Fruit fly (Drosophila melanogaster): ENCODE data around the gene PolA1.

Gene PolA1

DNA sequence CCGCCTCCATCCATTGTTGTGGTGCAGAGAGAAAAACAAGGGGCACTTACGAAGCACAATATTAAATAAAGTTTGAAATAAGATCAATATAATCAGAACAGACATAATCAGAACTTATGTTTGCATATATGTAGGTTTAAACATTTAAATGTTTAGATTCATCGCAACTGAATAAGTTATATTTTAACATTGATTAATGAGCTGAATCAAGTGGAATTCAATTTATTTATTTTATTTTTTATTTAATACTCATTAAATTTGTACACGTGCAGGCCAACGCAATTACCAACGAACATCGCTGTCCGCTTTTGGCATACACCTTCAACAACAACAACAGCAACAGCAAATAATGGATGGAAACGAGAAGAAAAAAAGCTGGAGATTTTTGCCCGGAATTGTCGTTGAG is 27.3 kb upstream of the PolA1 start (continued):
- TF ChIP-seq Hr38 (GFP tag; optimal IDR thresholded peaks at IDR 0.05): no peak
- peak; percentile 79 for TF ChIP-seq Lpt (GFP tag; optimal IDR thresholded peaks at IDR 0.05)
- TF ChIP-seq CG6792 (GFP tag; optimal IDR thresholded peaks at IDR 0.05): peak; percentile 81
- TF ChIP-seq Eip75B (GFP tag; optimal IDR thresholded peaks at IDR 0.05): peak; percentile 79
- no peak for TF ChIP-seq fkh (GFP tag; optimal IDR thresholded peaks at IDR 0.05)
- peak; percentile 80 for TF ChIP-seq CG6163 (GFP tag; IDR thresholded peaks at IDR 0.05)
- peak; percentile 85 for TF ChIP-seq acj6 (GFP tag; optimal IDR thresholded peaks at IDR 0.05)
- TF ChIP-seq eg (GFP tag; IDR thresholded peaks at IDR 0.05): peak; percentile 65; the same call in 1 of the 3 replicates
- peak; percentile 55 for TF ChIP-seq lz (GFP tag; optimal IDR thresholded peaks at IDR 0.05)
- peak; percentile 93 for TF ChIP-seq CG3032 (tag; optimal IDR thresholded peaks at IDR 0.05)
- TF ChIP-seq cyc (GFP tag; optimal IDR thresholded peaks at IDR 0.05): peak; percentile 47
- TF ChIP-seq CG3919 (GFP tag; optimal IDR thresholded peaks at IDR 0.05): peak; percentile 86
- peak; percentile 65 for TF ChIP-seq Met (GFP tag; optimal IDR thresholded peaks at IDR 0.05)
- TF ChIP-seq net (GFP tag; optimal IDR thresholded peaks at IDR 0.05): peak; percentile 83
- TF ChIP-seq achi (GFP tag; optimal IDR thresholded peaks at IDR 0.05): peak; percentile 84
- TF ChIP-seq Eip78C (GFP tag): peak; percentile 96
- TF ChIP-seq CG1621 (tag; optimal IDR thresholded peaks at IDR 0.05): peak; percentile 80
- TF ChIP-seq ss (GFP tag; optimal IDR thresholded peaks at IDR 0.05): peak; percentile 88 to 91
- peak; percentile 65 for TF ChIP-seq CG11902 (GFP tag; optimal IDR thresholded peaks at IDR 0.05)
- peak; percentile 63 to 78 for TF ChIP-seq salr (GFP tag; optimal IDR thresholded peaks at IDR 0.05)
- TF ChIP-seq spab (GFP tag; optimal IDR thresholded peaks at IDR 0.05): peak; percentile 88
- TF ChIP-seq dac (GFP tag; optimal IDR thresholded peaks at IDR 0.05): peak; percentile 61
- TF ChIP-seq CG34406 (GFP tag; optimal IDR thresholded peaks at IDR 0.05): peak; percentile 81
- peak; percentile 70 for TF ChIP-seq Sox102F (GFP tag; optimal IDR thresholded peaks at IDR 0.05)
- TF ChIP-seq Ets96B (tag; optimal IDR thresholded peaks at IDR 0.05): peak; percentile 93
- TF ChIP-seq CG11762 (GFP tag; optimal IDR thresholded peaks at IDR 0.05; ENCODE audit: insufficient read depth): peak; percentile 75
- TF ChIP-seq Eip93F (GFP tag; optimal IDR thresholded peaks at IDR 0.05): peak; percentile 8

DNA sequence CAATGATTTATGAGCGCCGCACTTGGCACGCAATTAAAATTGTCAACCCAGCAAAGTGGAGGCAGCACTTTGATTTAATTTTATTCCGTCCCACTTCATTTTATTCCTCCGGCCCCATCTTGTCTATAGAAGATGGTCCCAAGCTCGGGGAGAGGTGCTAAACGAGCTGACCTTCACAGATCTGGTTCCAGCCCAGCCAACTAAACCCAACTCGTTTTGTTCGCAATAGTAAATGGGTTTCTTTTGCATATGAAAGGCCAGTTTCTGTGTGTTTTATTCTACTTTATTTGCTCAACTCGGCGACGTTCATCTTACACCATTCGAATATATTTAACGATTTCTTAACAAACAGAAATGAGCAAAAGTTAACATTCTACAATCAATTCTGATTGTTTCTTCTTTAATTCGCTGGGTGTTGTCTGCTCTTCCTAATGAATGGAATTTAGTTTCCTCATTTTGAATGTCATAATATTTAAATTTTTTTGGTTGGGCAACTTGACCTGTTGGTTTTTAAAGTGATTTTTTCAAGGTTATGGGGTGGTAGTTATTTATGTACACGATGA is 21.6 kb upstream of the PolA1 start:
- TF ChIP-seq CG32006 (GFP tag; optimal IDR thresholded peaks at IDR 0.05) (no peak), Eip75B (GFP tag; optimal IDR thresholded peaks at IDR 0.05) (no peak), Hr38 (GFP tag; optimal IDR thresholded peaks at IDR 0.05) (no peak), ss (GFP tag; optimal IDR thresholded peaks at IDR 0.05) (peak in 1 of 2 experiments; percentile 15)

DNA sequence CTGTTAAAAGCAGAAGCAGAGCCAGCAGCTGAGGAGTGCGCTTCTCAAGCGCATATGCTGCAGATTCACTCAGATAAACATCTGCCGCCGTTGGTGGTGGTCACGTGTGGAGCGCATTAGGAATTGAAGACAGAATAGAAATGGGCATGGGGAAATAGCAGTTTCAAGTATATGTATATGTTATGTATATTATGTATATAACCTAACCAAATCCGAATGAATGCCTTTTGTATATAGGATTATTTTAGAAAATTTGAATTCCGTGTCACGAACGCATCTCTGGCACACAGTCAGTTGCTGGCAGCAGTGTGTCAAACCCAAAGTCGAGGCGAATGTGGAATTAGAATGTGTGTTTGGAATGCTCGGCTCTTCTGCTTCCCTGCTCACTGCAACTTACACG is 19.6 kb upstream of the PolA1 start:
- TF ChIP-seq CG10631 (GFP tag; optimal IDR thresholded peaks at IDR 0.05): no peak
- TF ChIP-seq salr (GFP tag; optimal IDR thresholded peaks at IDR 0.05): no peak
- TF ChIP-seq Ets96B (tag; optimal IDR thresholded peaks at IDR 0.05): no peak
- no peak for TF ChIP-seq CG1621 (tag; optimal IDR thresholded peaks at IDR 0.05)
- TF ChIP-seq vri (GFP tag; optimal IDR thresholded peaks at IDR 0.05): no peak
- TF ChIP-seq ss (GFP tag; optimal IDR thresholded peaks at IDR 0.05): no peak
- peak; percentile 24 for TF ChIP-seq Eip78C (GFP tag)
- TF ChIP-seq CG15336 (GFP tag; IDR thresholded peaks at IDR 0.05): peak; percentile 53; the same call in 1 of the 2 replicates
- TF ChIP-seq dac (GFP tag; optimal IDR thresholded peaks at IDR 0.05): no peak
- no peak for TF ChIP-seq Ets21C (GFP tag; optimal IDR thresholded peaks at IDR 0.05)
- TF ChIP-seq Hr4 (GFP tag; optimal IDR thresholded peaks at IDR 0.05): no peak
- TF ChIP-seq CG6163 (GFP tag; IDR thresholded peaks at IDR 0.05): no peak
- no peak for TF ChIP-seq pdm3 (GFP tag; optimal IDR thresholded peaks at IDR 0.05)
- TF ChIP-seq CG6276 (GFP tag; optimal IDR thresholded peaks at IDR 0.05): peak; percentile 2
- TF ChIP-seq CG32006 (GFP tag; optimal IDR thresholded peaks at IDR 0.05): peak; percentile 5
- no peak for TF ChIP-seq Eip93F (GFP tag; optimal IDR thresholded peaks at IDR 0.05)
- TF ChIP-seq Smox (GFP tag; optimal IDR thresholded peaks at IDR 0.05): no peak

DNA sequence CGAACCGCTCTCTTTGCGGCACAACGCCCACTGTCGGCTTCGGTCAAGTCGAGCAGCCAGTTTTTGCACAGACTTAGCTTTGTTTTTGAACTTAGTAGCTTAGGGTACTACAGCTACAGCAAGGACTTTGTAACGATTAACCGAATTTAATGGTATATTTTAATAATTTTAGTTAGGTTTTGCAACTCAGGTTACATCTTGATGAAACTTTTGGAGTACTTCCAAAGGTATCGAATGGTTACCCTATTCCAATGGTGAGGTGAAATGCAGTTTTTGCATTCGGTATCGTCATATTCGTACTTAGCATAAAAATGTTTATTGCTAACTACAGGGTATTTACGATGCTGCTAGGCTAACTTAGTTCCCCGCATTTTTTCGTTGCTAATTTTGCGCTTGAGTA is 17.0 kb upstream of the PolA1 start:
- TF ChIP-seq CG3919 (GFP tag; optimal IDR thresholded peaks at IDR 0.05): no peak
- peak; percentile 61 for TF ChIP-seq CG15336 (GFP tag; IDR thresholded peaks at IDR 0.05)
- no peak for TF ChIP-seq CG11762 (GFP tag; optimal IDR thresholded peaks at IDR 0.05; ENCODE audit: insufficient read depth)
- peak; percentile 61; the same call in 1 of the 3 replicates for TF ChIP-seq CG8119 (GFP tag; IDR thresholded peaks at IDR 0.05)
- TF ChIP-seq achi (GFP tag; optimal IDR thresholded peaks at IDR 0.05): peak; percentile 2
- TF ChIP-seq CG6276 (GFP tag; optimal IDR thresholded peaks at IDR 0.05): peak; percentile 22
- TF ChIP-seq CG8319 (GFP tag; optimal IDR thresholded peaks at IDR 0.05): no peak
- no peak for TF ChIP-seq spab (GFP tag; optimal IDR thresholded peaks at IDR 0.05)
- peak; percentile 41 for TF ChIP-seq Hr4 (GFP tag; optimal IDR thresholded peaks at IDR 0.05)
- no peak for TF ChIP-seq CG8632 (GFP tag; optimal IDR thresholded peaks at IDR 0.05)
- TF ChIP-seq eg (GFP tag; IDR thresholded peaks at IDR 0.05): 0 out of 3 replicates have a peak, but pooled peaks have one; percentile 34
- TF ChIP-seq topi (GFP tag; optimal IDR thresholded peaks at IDR 0.05): no peak
- 0 out of 3 replicates have a peak, but pooled peaks have one; percentile 11 for TF ChIP-seq CG6163 (GFP tag; IDR thresholded peaks at IDR 0.05)
- no peak for TF ChIP-seq CG3032 (tag; optimal IDR thresholded peaks at IDR 0.05)
- peak; percentile 67 for TF ChIP-seq CG32006 (GFP tag; optimal IDR thresholded peaks at IDR 0.05)
